Worm (Caenorhabditis elegans): ENCODE measurements around the gene nspc-7.
"Not testable (repeated sequence)": the region's sequence is repeated elsewhere in the genome, so short reads cannot be mapped to it uniquely, and the experiment has no call there.

The nspc-7 gene

DNA sequence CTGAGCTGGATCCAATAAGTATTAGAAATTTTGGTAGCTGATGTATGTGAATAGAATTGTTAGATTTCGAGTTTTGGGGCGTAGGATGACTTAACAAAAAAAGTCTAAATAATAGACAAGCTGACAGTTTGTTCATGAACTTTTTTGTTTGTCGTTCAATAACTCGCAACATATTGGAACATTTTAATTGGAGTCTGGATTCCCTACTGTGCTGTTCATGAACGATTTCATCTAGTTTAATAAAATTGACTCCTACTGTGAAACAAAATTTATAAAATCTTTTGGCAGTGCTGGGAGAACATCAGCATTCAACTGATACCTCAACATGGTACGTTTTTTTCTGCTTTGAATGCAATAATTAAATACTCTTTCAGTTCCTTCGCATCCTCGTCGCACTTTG, at the start of gene nspc-7:
TSS of gene nspc-7 (plus strand) at position 301 of the 400 bp plus-strand sequence.
- TF ChIP-seq med-1 (GFP tag; optimal IDR thresholded peaks at IDR 0.05; ENCODE audit: insufficient read depth); ref-1 (GFP tag; conservative IDR thresholded peaks at IDR 0.05); T22C8.4 (GFP tag; IDR thresholded peaks at IDR 0.05): not testable (repeated sequence)

DNA sequence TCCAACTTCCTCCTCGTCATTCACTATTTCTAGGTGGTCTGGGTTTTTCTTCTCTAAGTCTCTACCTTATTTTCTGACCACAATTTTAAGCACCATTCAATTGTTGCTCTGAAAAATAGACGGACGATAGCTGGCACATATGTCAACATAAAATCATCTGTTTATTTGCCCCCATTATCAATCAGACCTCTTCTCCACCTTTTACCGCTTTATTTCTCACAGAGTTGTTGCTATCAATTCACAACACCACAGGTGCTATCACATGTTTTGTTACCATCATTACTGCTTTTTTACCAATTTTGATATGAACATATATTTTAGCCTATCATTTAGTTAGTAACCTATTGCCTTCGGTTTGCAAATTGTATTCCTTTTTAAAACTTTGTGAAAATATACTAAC, 48.9 kb upstream of the nspc-7 start:
- no peak for TF ChIP-seq med-1 (GFP tag; optimal IDR thresholded peaks at IDR 0.05; ENCODE audit: insufficient read depth)

DNA sequence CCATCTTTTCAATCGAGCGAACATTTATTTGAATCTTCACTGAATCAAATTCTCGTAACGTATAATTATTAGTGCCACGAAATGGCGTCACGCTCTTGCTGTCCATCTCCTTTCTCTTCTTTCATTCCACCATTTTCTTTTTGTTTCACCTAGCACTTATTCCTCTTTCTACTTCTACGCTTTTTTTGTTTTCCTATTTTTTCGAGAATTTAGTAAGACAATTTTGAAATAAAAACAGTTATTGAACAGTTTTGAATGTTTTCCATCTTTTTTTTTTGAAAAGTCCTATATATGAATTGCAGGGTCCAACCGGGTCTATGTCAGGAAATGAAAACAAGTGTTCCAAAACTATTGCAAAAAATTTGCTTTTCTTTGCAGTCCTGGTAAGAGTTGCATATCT, 46.7 kb upstream of the nspc-7 start, which contains the start of gene T01B10.5:
TSS of gene T01B10.5 (plus strand) at position 301 of the 400 bp plus-strand sequence.
- no peak for TF ChIP-seq klf-2 (GFP tag; conservative IDR thresholded peaks at IDR 0.05)
- TF ChIP-seq ztf-29 (GFP tag; IDR thresholded peaks at IDR 0.05): no peak
- no peak for TF ChIP-seq ref-1 (GFP tag; conservative IDR thresholded peaks at IDR 0.05)
- no peak for TF ChIP-seq med-1 (GFP tag; optimal IDR thresholded peaks at IDR 0.05; ENCODE audit: insufficient read depth)
- TF ChIP-seq ztf-23 (GFP tag; IDR thresholded peaks at IDR 0.05): no peak
- TF ChIP-seq cog-1 (tag; optimal IDR thresholded peaks at IDR 0.05): no peak
- no peak for TF ChIP-seq tab-1 (GFP tag; IDR thresholded peaks at IDR 0.05)
- TF ChIP-seq T22C8.4 (GFP tag; IDR thresholded peaks at IDR 0.05): no peak
- no peak for TF ChIP-seq flt-1 (GFP tag; IDR thresholded peaks at IDR 0.05)

DNA sequence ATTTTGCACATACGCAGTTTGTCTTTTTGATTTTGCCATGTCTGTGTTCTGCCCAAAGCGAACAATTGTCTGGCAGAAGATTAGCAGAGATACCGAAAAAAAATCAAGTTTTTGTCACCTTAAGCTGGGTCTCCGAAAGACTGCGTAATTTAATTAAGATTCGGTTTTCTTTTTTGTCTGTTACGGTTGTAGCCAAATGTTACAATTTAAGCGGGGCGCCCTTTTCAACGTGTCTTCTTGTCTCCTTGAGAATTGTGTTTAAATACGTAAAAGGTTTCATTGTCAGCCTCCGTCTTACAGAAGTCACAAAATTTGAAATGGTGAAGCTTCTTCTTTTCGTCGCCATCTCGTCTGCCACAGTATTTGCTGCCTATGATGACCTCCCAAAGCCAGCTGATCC, 41.9 kb upstream of the nspc-7 start, which contains the start of gene grd-14:
TSS of gene grd-14 (plus strand) at position 301 of the 400 bp plus-strand sequence.
- no peak for TF ChIP-seq T22C8.4 (GFP tag; IDR thresholded peaks at IDR 0.05)
- TF ChIP-seq ref-1 (GFP tag; conservative IDR thresholded peaks at IDR 0.05): no peak
- TF ChIP-seq med-1 (GFP tag; optimal IDR thresholded peaks at IDR 0.05; ENCODE audit: insufficient read depth): no peak
- TF ChIP-seq ztf-23 (GFP tag; IDR thresholded peaks at IDR 0.05): 0 out of 2 replicates have a peak, but pooled peaks have one; percentile 9
- no peak for TF ChIP-seq cog-1 (tag; optimal IDR thresholded peaks at IDR 0.05)
- TF ChIP-seq klf-2 (GFP tag; conservative IDR thresholded peaks at IDR 0.05): no peak
- TF ChIP-seq tab-1 (GFP tag; IDR thresholded peaks at IDR 0.05): no peak
- no peak for TF ChIP-seq ztf-29 (GFP tag; IDR thresholded peaks at IDR 0.05)

DNA sequence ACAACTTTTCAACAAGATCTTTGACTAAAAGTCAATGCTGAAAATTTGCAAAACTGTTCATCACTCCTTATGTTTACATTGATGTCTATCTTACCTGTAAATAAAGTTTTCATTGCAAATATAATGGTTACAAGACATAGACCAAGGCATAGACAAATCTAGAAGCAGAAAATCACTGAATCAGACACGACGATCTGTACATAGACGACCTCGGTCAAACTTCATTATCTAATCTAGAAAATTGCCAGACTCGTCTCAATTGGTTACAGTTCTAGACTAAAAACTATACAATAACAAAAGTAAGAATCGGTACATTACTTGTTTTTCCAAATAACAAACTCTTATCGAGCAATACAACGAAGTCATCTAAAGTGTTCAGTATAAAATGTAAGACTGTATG, 40.7 kb upstream of the nspc-7 start, which contains the start of gene grd-4:
TSS of gene grd-4 (plus strand) at position 301 of the 400 bp plus-strand sequence.
- no peak for TF ChIP-seq flt-1 (GFP tag; IDR thresholded peaks at IDR 0.05)
- no peak for TF ChIP-seq cog-1 (tag; optimal IDR thresholded peaks at IDR 0.05)
- no peak for TF ChIP-seq med-1 (GFP tag; optimal IDR thresholded peaks at IDR 0.05; ENCODE audit: insufficient read depth)
- TF ChIP-seq ztf-29 (GFP tag; IDR thresholded peaks at IDR 0.05): no peak
- TF ChIP-seq ref-1 (GFP tag; conservative IDR thresholded peaks at IDR 0.05): no peak
- TF ChIP-seq klf-2 (GFP tag; conservative IDR thresholded peaks at IDR 0.05): no peak
- TF ChIP-seq T22C8.4 (GFP tag; IDR thresholded peaks at IDR 0.05): no peak
- no peak for TF ChIP-seq tab-1 (GFP tag; IDR thresholded peaks at IDR 0.05)
- no peak for TF ChIP-seq ztf-23 (GFP tag; IDR thresholded peaks at IDR 0.05)

DNA sequence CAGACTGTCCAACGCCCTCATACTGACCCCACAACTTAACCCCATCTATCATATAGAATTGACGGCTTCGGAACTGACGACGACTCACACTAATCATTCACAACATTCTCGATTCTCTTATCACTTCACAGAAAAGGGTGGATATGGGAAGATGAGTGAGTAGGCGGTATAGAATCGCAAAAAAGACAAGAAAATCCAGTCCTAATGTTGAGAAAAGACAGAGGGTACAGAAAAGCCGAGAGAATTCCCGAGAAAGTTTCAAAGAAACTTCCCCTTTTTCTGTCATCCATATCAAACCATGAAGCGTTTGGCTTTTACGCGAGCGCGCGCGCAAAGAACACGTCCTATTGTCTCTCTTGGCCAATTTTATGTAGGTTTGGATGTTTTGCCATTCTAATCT, 37.5 kb upstream of the nspc-7 start:
- TF ChIP-seq tab-1 (GFP tag; IDR thresholded peaks at IDR 0.05): no peak
- no peak for TF ChIP-seq ztf-29 (GFP tag; IDR thresholded peaks at IDR 0.05)
- no peak for TF ChIP-seq ref-1 (GFP tag; conservative IDR thresholded peaks at IDR 0.05)
- no peak for TF ChIP-seq flt-1 (GFP tag; IDR thresholded peaks at IDR 0.05)
- no peak for TF ChIP-seq med-1 (GFP tag; optimal IDR thresholded peaks at IDR 0.05; ENCODE audit: insufficient read depth)
- no peak for TF ChIP-seq cog-1 (tag; optimal IDR thresholded peaks at IDR 0.05)

DNA sequence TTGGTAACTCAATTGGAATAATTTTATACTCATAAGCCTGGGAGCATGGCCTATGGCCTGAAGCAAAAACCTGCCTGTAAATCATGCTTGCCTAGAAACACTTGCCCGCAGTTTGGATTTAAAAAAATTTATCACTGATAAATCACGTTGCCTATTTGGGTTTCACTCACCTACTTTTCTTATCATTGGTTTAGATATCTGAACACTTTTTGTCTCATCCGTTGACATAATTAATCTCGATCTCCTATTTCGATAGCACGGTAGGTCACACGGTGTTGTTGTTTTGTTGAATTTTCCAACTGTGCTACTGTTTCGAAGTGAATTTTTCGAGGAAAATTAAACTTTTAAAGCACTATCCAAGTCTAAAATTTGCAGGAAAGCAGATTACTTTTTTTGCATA, 34.6 kb upstream of the nspc-7 start:
- TF ChIP-seq klf-2 (GFP tag; conservative IDR thresholded peaks at IDR 0.05) (no peak), T22C8.4 (GFP tag; IDR thresholded peaks at IDR 0.05) (no peak), ztf-29 (GFP tag; IDR thresholded peaks at IDR 0.05) (no peak), med-1 (GFP tag; optimal IDR thresholded peaks at IDR 0.05; ENCODE audit: insufficient read depth) (no peak), ref-1 (GFP tag; conservative IDR thresholded peaks at IDR 0.05) (no peak), ztf-23 (GFP tag; IDR thresholded peaks at IDR 0.05) (no peak), flt-1 (GFP tag; IDR thresholded peaks at IDR 0.05) (no peak), tab-1 (GFP tag; IDR thresholded peaks at IDR 0.05) (no peak), cog-1 (tag; optimal IDR thresholded peaks at IDR 0.05) (no peak)

DNA sequence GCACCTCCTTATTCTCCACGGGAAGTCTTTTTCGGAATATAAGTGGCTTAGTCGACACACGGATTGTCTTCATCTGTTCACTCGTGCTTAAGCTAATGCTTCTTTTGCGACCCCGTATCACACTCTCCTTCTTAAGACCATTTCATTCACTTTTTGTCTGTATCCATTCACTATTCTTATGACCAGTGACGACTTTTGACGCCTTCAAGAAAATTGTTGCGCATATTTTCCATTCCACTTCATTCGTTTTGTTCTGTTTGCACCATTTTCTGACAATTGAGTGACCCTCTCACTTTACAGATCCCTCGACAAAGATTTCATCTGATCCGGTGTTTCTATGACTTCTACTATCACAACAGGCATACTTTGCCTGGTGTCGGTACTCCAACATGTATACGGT, 34.1 kb upstream of the nspc-7 start, which contains the start of gene H03E18.1:
TSS of gene H03E18.1 (plus strand) at position 301 of the 400 bp plus-strand sequence.
- TF ChIP-seq ztf-29 (GFP tag; IDR thresholded peaks at IDR 0.05) (no peak), klf-2 (GFP tag; conservative IDR thresholded peaks at IDR 0.05) (no peak), ref-1 (GFP tag; conservative IDR thresholded peaks at IDR 0.05) (no peak), ztf-23 (GFP tag; IDR thresholded peaks at IDR 0.05) (no peak), tab-1 (GFP tag; IDR thresholded peaks at IDR 0.05) (no peak), flt-1 (GFP tag; IDR thresholded peaks at IDR 0.05) (no peak), med-1 (GFP tag; optimal IDR thresholded peaks at IDR 0.05; ENCODE audit: insufficient read depth) (no peak), cog-1 (tag; optimal IDR thresholded peaks at IDR 0.05) (no peak), T22C8.4 (GFP tag; IDR thresholded peaks at IDR 0.05) (no peak)

DNA sequence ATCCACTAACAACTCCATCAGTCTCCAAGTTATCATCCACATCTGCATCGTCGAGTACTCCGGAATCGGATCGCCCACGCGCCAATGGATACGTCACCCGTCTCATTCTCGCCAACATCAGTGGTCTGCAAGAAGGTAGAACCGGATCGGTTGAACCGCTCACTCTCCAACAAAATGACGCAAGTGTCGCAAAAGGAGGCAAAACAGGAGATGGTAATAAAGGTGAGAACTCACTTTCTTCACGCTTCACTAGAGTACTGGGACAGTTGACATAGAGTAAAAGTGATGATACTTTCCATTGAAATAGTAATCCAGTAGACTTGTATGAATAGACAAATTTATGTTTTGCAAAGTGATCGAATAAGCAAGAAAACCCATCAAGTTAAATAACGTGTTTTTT, 32.6 kb upstream of the nspc-7 start:
- TF ChIP-seq med-1 (GFP tag; optimal IDR thresholded peaks at IDR 0.05; ENCODE audit: insufficient read depth): no peak
- TF ChIP-seq tab-1 (GFP tag; IDR thresholded peaks at IDR 0.05): no peak
- no peak for TF ChIP-seq T22C8.4 (GFP tag; IDR thresholded peaks at IDR 0.05)
- TF ChIP-seq ztf-29 (GFP tag; IDR thresholded peaks at IDR 0.05): no peak
- no peak for TF ChIP-seq ztf-23 (GFP tag; IDR thresholded peaks at IDR 0.05)
- TF ChIP-seq cog-1 (tag; optimal IDR thresholded peaks at IDR 0.05): no peak
- no peak for TF ChIP-seq ref-1 (GFP tag; conservative IDR thresholded peaks at IDR 0.05)
- TF ChIP-seq flt-1 (GFP tag; IDR thresholded peaks at IDR 0.05): no peak
- no peak for TF ChIP-seq klf-2 (GFP tag; conservative IDR thresholded peaks at IDR 0.05)

DNA sequence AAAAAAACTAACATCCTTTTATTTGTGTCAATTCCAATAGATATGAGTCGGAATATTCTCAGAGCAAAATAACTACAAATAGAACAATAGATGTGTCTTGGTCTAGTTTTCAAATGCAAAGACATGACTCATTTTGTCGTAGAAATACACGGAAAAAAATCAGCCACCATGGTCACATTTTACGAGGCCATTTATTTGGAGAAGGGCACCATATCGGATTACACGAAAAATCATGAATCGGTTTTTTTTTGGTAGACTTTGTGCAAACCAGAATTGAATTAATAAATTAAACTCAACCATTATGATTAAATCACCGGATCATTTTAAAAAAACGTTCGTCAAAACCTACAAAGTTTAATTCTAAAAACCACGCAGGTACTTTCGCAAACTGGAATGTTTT, 21.3 kb upstream of the nspc-7 start, which contains the start of gene H03E18.2:
TSS of gene H03E18.2 (minus strand) at position 101 of the 400 bp plus-strand sequence.
- no peak for TF ChIP-seq med-1 (GFP tag; optimal IDR thresholded peaks at IDR 0.05; ENCODE audit: insufficient read depth)
- TF ChIP-seq ztf-29 (GFP tag; IDR thresholded peaks at IDR 0.05): no peak
